Worm (Caenorhabditis elegans) whole organism, young adult: ENCODE measurements around the gene mcm-3AP.
A peak's percentile ranks its signal among the peaks of the same experiment; 100 is the strongest.

Experiments
- C06A6.2 ChIP-seq: fragments of 200-800 bp; sonication (Bioruptor generic); conservative IDR thresholded peaks from 2 replicates; pipeline ENCODE4 v1.3.6; 2022; ENCODE audit warnings: missing genetic modification characterization, missing compliant biosample characterization
- D2030.7 ChIP-seq: fragments of 200-800 bp; sonication (Bioruptor generic); IDR thresholded peaks from 2 replicates; pipeline ENCODE4 v1.3.6; 2022; ENCODE audit warnings: missing genetic modification reagents, missing genetic modification characterization, missing compliant biosample characterization
- F10E7.11 ChIP-seq: sonication (generic microtip); optimal IDR thresholded peaks from 2 replicates; lab custom pipeline; 2017; ENCODE audit warnings: mild to moderate bottlenecking, missing genetic modification characterization, moderate library complexity, missing compliant biosample characterization
- F37B4.10 ChIP-seq: fragments of 200-800 bp; sonication (Bioruptor generic); IDR thresholded peaks from 2 replicates; pipeline ENCODE4 v1.3.6; 2022; ENCODE audit warnings: missing genetic modification characterization, missing compliant biosample characterization
- F39B2.1 ChIP-seq: fragments of 200-800 bp; sonication (Bioruptor generic); IDR thresholded peaks from 2 replicates; pipeline ENCODE4 v1.3.6; 2022; ENCODE audit warnings: missing genetic modification reagents, missing genetic modification characterization, missing compliant biosample characterization
- F49E8.2 ChIP-seq: sonication (generic microtip); optimal IDR thresholded peaks from 3 replicates; lab custom pipeline; 2017; ENCODE audit warnings: missing genetic modification characterization, mild to moderate bottlenecking, missing compliant biosample characterization, antibody characterized with exemption, moderate library complexity; ENCODE audit not compliant: insufficient read depth
- F55B11.4 ChIP-seq: sonication (generic microtip); optimal IDR thresholded peaks from 2 replicates; lab custom pipeline; 2016; ENCODE audit warnings: missing compliant biosample characterization, missing genetic modification characterization, borderline replicate concordance; ENCODE audit not compliant: insufficient read depth
- F57C9.4 ChIP-seq: sonication (generic microtip); optimal IDR thresholded peaks from 2 replicates; lab custom pipeline; 2017; ENCODE audit warnings: mild to moderate bottlenecking, missing genetic modification characterization, missing compliant biosample characterization
- K11D2.4 ChIP-seq: fragments of 200-800 bp; sonication (Bioruptor generic); IDR thresholded peaks from 2 replicates; pipeline ENCODE4 v1.3.6; 2022; ENCODE audit warnings: missing genetic modification reagents, missing genetic modification characterization, missing compliant biosample characterization
- Y53G8AR.9 ChIP-seq: fragments of 200-800 bp; sonication (Bioruptor generic); conservative IDR thresholded peaks from 2 replicates; pipeline ENCODE4 v1.3.6; 2022; ENCODE audit warnings: missing genetic modification reagents, missing genetic modification characterization, missing compliant biosample characterization
- aptf-2 ChIP-seq: fragments of 200-800 bp; sonication (Bioruptor generic); conservative IDR thresholded peaks from 2 replicates; pipeline ENCODE4 v1.3.6; 2022; ENCODE audit warnings: missing genetic modification reagents, missing genetic modification characterization, missing compliant biosample characterization
- aptf-3 ChIP-seq: fragments of 200-800 bp; sonication (Bioruptor generic); IDR thresholded peaks from 2 replicates; pipeline ENCODE4 v1.3.6; 2022; ENCODE audit warnings: missing genetic modification characterization, missing compliant biosample characterization
- athp-1 ChIP-seq: sonication (generic microtip); optimal IDR thresholded peaks from 2 replicates; lab custom pipeline; 2017; ENCODE audit warnings: mild to moderate bottlenecking, missing genetic modification characterization, missing compliant biosample characterization
- attf-3 ChIP-seq: fragments of 200-800 bp; sonication (Bioruptor generic); conservative IDR thresholded peaks from 2 replicates; pipeline ENCODE4 v1.3.6; 2022; ENCODE audit warnings: missing genetic modification reagents, missing genetic modification characterization, missing compliant biosample characterization
- cebp-2 ChIP-seq: fragments of 200-800 bp; sonication (Bioruptor generic); IDR thresholded peaks from 2 replicates; pipeline ENCODE4 v1.3.6; 2022; ENCODE audit warnings: missing genetic modification characterization, missing compliant biosample characterization
- ceh-27 ChIP-seq: fragments of 200-800 bp; sonication (Bioruptor generic); optimal IDR thresholded peaks from 2 replicates; lab custom pipeline; 2018; ENCODE audit warnings: mild to moderate bottlenecking, missing genetic modification characterization, moderate library complexity, missing compliant biosample characterization
- ceh-58 ChIP-seq: fragments of 200-800 bp; sonication (Bioruptor generic); IDR thresholded peaks from 2 replicates; pipeline ENCODE4 v1.3.6; 2022; ENCODE audit warnings: missing genetic modification characterization, missing compliant biosample characterization
- ceh-79 ChIP-seq: sonication (generic microtip); optimal IDR thresholded peaks from 2 replicates; lab custom pipeline; 2017; ENCODE audit warnings: mild to moderate bottlenecking, missing genetic modification characterization, missing compliant biosample characterization
- chd-7 ChIP-seq: sonication (generic microtip); optimal IDR thresholded peaks from 2 replicates; lab custom pipeline; 2016; ENCODE audit warnings: mild to moderate bottlenecking, missing genetic modification characterization, moderate library complexity, missing compliant biosample characterization
- dox-1 ChIP-seq: fragments of 200-800 bp; sonication (Bioruptor generic); IDR thresholded peaks from 2 replicates; pipeline ENCODE4 v1.3.6; 2022; ENCODE audit warnings: missing genetic modification reagents, missing genetic modification characterization, missing compliant biosample characterization
- efl-1 ChIP-seq: fragments of 150-350 bp; optimal IDR thresholded peaks from 2 replicates; lab custom pipeline; 2014; ENCODE audit warnings: missing biosample characterization, missing genetic modification reagents, missing genetic modification characterization
- ets-4 ChIP-seq: fragments of 200-800 bp; sonication (Bioruptor generic); optimal IDR thresholded peaks from 2 replicates; lab custom pipeline; 2018; ENCODE audit warnings: mild to moderate bottlenecking, missing genetic modification characterization, missing compliant biosample characterization
- fkh-3 ChIP-seq: sonication (generic microtip); optimal IDR thresholded peaks from 2 replicates; lab custom pipeline; 2016; ENCODE audit warnings: mild to moderate bottlenecking, missing genetic modification characterization, missing compliant biosample characterization
- gei-17 ChIP-seq: fragments of 200-800 bp; sonication (Bioruptor generic); optimal IDR thresholded peaks from 2 replicates; lab custom pipeline; 2018; ENCODE audit warnings: mild to moderate bottlenecking, missing genetic modification characterization, missing compliant biosample characterization
- hmg-20 ChIP-seq: fragments of 200-800 bp; sonication (Bioruptor generic); IDR thresholded peaks from 2 replicates; pipeline ENCODE4 v1.3.6; 2022; ENCODE audit warnings: missing genetic modification reagents, missing genetic modification characterization, missing compliant biosample characterization
- let-526 ChIP-seq: fragments of 200-800 bp; sonication (Bioruptor generic); IDR thresholded peaks from 2 replicates; pipeline ENCODE4 v1.3.6; 2022; ENCODE audit warnings: missing genetic modification reagents, missing genetic modification characterization, missing compliant biosample characterization
- let-607 ChIP-seq, 2 experiments: fragments of 200-800 bp in 1 of 2; sonication (Bioruptor generic) in 1 of 2; sonication (generic microtip) in 1 of 2; optimal IDR thresholded peaks; 2 replicates each; lab custom pipeline; 2016 to 2018; ENCODE audit warnings: mild to moderate bottlenecking in 2 of 2, missing compliant biosample characterization in 2 of 2, missing genetic modification characterization in 2 of 2, moderate library complexity in 2 of 2, missing genotype in 1 of 2
- lin-35 ChIP-seq, 3 experiments: fragments of 150-350 bp in 2 of 3; sonication (generic microtip) in 1 of 3; optimal IDR thresholded peaks; 2 replicates each; lab custom pipeline; 2014 to 2018; ENCODE audit warnings: missing biosample characterization in 3 of 3, missing genetic modification characterization in 3 of 3, missing genetic modification reagents in 3 of 3
- lin-40 ChIP-seq: sonication (generic microtip); optimal IDR thresholded peaks from 2 replicates; lab custom pipeline; 2016; ENCODE audit warnings: missing genetic modification characterization, mild to moderate bottlenecking, missing compliant biosample characterization, missing genotype, missing genetic modification reagents
- lin-54 ChIP-seq: fragments of 200-800 bp; sonication (Bioruptor generic); optimal IDR thresholded peaks from 2 replicates; lab custom pipeline; 2018; ENCODE audit warnings: mild to moderate bottlenecking, missing genetic modification characterization, missing compliant biosample characterization
- lir-1 ChIP-seq: fragments of 200-800 bp; sonication (Bioruptor generic); conservative IDR thresholded peaks from 2 replicates; pipeline ENCODE4 v1.3.6; 2022; ENCODE audit warnings: missing genetic modification reagents, missing genetic modification characterization, missing compliant biosample characterization
- madf-10 ChIP-seq: sonication (generic microtip); optimal IDR thresholded peaks from 2 replicates; lab custom pipeline; 2016; ENCODE audit warnings: mild to moderate bottlenecking, missing genetic modification characterization, missing compliant biosample characterization
- madf-8 ChIP-seq: fragments of 200-800 bp; sonication (Bioruptor generic); conservative IDR thresholded peaks from 2 replicates; pipeline ENCODE4 v1.3.6; 2022; ENCODE audit warnings: missing genetic modification reagents, missing genetic modification characterization, missing compliant biosample characterization
- mxl-1 ChIP-seq: sonication (generic microtip); optimal IDR thresholded peaks from 2 replicates; lab custom pipeline; 2016; ENCODE audit warnings: missing genetic modification characterization, missing compliant biosample characterization
- nfya-1 ChIP-seq: sonication (generic microtip); optimal IDR thresholded peaks from 2 replicates; lab custom pipeline; 2017; ENCODE audit warnings: antibody characterized with exemption, missing compliant biosample characterization, missing genetic modification characterization, borderline replicate concordance; ENCODE audit not compliant: insufficient read depth
- nhr-120 ChIP-seq: fragments of 200-800 bp; sonication (Bioruptor generic); IDR thresholded peaks from 2 replicates; pipeline ENCODE4 v1.3.6; 2022; ENCODE audit warnings: missing genetic modification characterization, missing compliant biosample characterization
- nhr-27 ChIP-seq: fragments of 200-800 bp; sonication (Bioruptor generic); optimal IDR thresholded peaks from 2 replicates; lab custom pipeline; 2018; ENCODE audit warnings: mild to moderate bottlenecking, missing genetic modification characterization, moderate library complexity, missing compliant biosample characterization
- nhr-80 ChIP-seq: sonication (generic microtip); optimal IDR thresholded peaks from 2 replicates; lab custom pipeline; 2016; ENCODE audit warnings: missing genetic modification characterization, missing compliant biosample characterization
- nhr-90 ChIP-seq: sonication (generic microtip); optimal IDR thresholded peaks from 2 replicates; lab custom pipeline; 2016; ENCODE audit warnings: missing genotype, mild to moderate bottlenecking, missing genetic modification characterization, missing compliant biosample characterization
- pbrm-1 ChIP-seq: fragments of 200-800 bp; sonication (Bioruptor generic); IDR thresholded peaks from 2 replicates; pipeline ENCODE4 v1.3.6; 2022; ENCODE audit warnings: missing genetic modification reagents, missing genetic modification characterization, missing compliant biosample characterization
- pha-4 ChIP-seq: fragments of 150-350 bp; sonication (generic microtip); optimal IDR thresholded peaks from 2 replicates; lab custom pipeline; 2014; ENCODE audit warnings: missing biosample characterization, missing genetic modification reagents, missing genetic modification characterization
- rcor-1 ChIP-seq: fragments of 200-800 bp; sonication (Bioruptor generic); IDR thresholded peaks from 2 replicates; pipeline ENCODE4 v1.3.6; 2022; ENCODE audit warnings: missing genetic modification reagents, missing genetic modification characterization, missing compliant biosample characterization
- snpc-1.1 ChIP-seq: sonication (generic microtip); optimal IDR thresholded peaks from 2 replicates; lab custom pipeline; 2017; ENCODE audit warnings: missing genetic modification characterization, mild to moderate bottlenecking, missing compliant biosample characterization, antibody characterized with exemption, moderate library complexity, missing genotype, missing genetic modification reagents; ENCODE audit not compliant: insufficient read depth
- snpc-4 ChIP-seq, 5 experiments: fragments of 150-350 bp in 1 of 5; sonication (generic microtip) in 4 of 5; optimal IDR thresholded peaks; 2 replicates each; lab custom pipeline; 2014 to 2018; ENCODE audit warnings: missing genetic modification characterization in 5 of 5, missing biosample characterization in 3 of 5, antibody characterized with exemption in 2 of 5, mild to moderate bottlenecking in 2 of 5, missing compliant biosample characterization in 2 of 5, missing genotype in 2 of 5, moderate library complexity in 2 of 5, missing genetic modification reagents in 1 of 5
- somi-1 ChIP-seq: fragments of 200-800 bp; sonication (Bioruptor generic); optimal IDR thresholded peaks from 2 replicates; lab custom pipeline; 2018; ENCODE audit warnings: mild to moderate bottlenecking, missing genetic modification characterization, missing compliant biosample characterization
- tbx-9 ChIP-seq: sonication (generic microtip); optimal IDR thresholded peaks from 2 replicates; lab custom pipeline; 2016; ENCODE audit warnings: borderline replicate concordance, missing genetic modification characterization, inconsistent platforms, missing compliant biosample characterization
- ztf-25 ChIP-seq: fragments of 200-800 bp; sonication (Bioruptor generic); IDR thresholded peaks from 2 replicates; pipeline ENCODE4 v1.3.6; 2022; ENCODE audit warnings: missing genetic modification reagents, missing genetic modification characterization, missing compliant biosample characterization

The mcm-3AP gene

DNA sequence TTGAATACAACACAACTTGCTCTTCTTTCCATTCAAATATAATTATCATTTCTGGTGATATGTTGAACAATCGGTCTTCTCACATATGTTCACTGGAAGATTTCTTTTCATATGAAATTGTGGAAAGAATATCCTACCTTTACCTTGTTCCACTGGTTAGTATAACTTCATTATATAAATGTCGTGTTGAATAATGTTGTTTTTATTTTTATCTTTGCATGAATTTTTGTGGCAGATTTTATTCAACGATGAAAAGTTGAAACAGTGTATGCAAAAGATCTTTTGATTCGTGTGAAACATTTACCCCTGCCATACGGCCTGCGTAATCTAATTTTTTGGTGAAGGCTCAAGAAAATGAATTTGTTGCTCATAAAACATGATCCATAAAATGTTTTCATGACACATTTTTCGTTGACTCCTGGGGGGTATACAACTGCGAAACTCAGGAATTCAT is 13.4 kb downstream of the mcm-3AP start (continued):
- no peak for TF ChIP-seq gei-17 (GFP tag; lab: Kevin White, UChicago)
- TF ChIP-seq D2030.7, result no peak
- TF ChIP-seq F55B11.4 (tag; lab: Kevin White, UChicago), result no peak
- no peak for TF ChIP-seq madf-8
- peak; percentile 78 for TF ChIP-seq F57C9.4
- TF ChIP-seq lin-35 (GFP tag; optimal IDR thresholded peaks at IDR 0.05; lab: Kevin White, UChicago), result peak in 1 of 3 experiments; percentile 16
- TF ChIP-seq F49E8.2, result peak; percentile 97
- peak; percentile 50 for TF ChIP-seq ceh-79 (tag; lab: Kevin White, UChicago)
- TF ChIP-seq nhr-120 (GFP tag; lab: Robert Waterston, UW), result no peak
- no peak for TF ChIP-seq F37B4.10
- TF ChIP-seq snpc-1.1 (tag; lab: Kevin White, UChicago), result peak; percentile 60
- TF ChIP-seq Y53G8AR.9 (GFP tag; lab: Robert Waterston, UW), result peak; percentile 86
- no peak for TF ChIP-seq K11D2.4 (GFP tag; lab: Robert Waterston, UW)
- TF ChIP-seq ceh-58 (GFP tag; lab: Robert Waterston, UW), result peak; percentile 95; the same call in 1 of the 2 replicates
- no peak for TF ChIP-seq somi-1
- TF ChIP-seq hmg-20 (GFP tag; lab: Robert Waterston, UW), result no peak
- TF ChIP-seq madf-10 (tag; lab: Kevin White, UChicago), result no peak
- peak; percentile 83 for TF ChIP-seq nhr-27
- no peak for TF ChIP-seq pha-4 (tag; lab: Kevin White, UChicago)
- TF ChIP-seq snpc-4 (GFP tag; optimal IDR thresholded peaks at IDR 0.05; lab: Kevin White, UChicago), result peak; percentile 11
- peak in 1 of 4 experiments; percentile 47 for TF ChIP-seq snpc-4 (tag; optimal IDR thresholded peaks at IDR 0.05; lab: Kevin White, UChicago)
- peak; percentile 65 for TF ChIP-seq F10E7.11
- no peak for TF ChIP-seq aptf-2
- no peak for TF ChIP-seq C06A6.2 (GFP tag; lab: Robert Waterston, UW)
- TF ChIP-seq nhr-90 (tag; lab: Kevin White, UChicago), result no peak
- TF ChIP-seq nfya-1, result no peak
- TF ChIP-seq lir-1 (GFP tag; lab: Robert Waterston, UW), result no peak
- no peak for TF ChIP-seq let-526 (GFP tag; lab: Robert Waterston, UW)
- no peak for TF ChIP-seq let-607 (tag; optimal IDR thresholded peaks at IDR 0.05; lab: Kevin White, UChicago)
- peak; percentile 24; the same call in 1 of the 2 replicates for TF ChIP-seq pbrm-1 (GFP tag; lab: Robert Waterston, UW)
- TF ChIP-seq mxl-1 (tag; lab: Kevin White, UChicago), result peak; percentile 36
- TF ChIP-seq ceh-27 (GFP tag; lab: Kevin White, UChicago), result no peak
- no peak for TF ChIP-seq lin-40 (tag; lab: Kevin White, UChicago)
- TF ChIP-seq attf-3 (GFP tag; lab: Robert Waterston, UW), result no peak
- TF ChIP-seq dox-1, result 0 out of 2 replicates have a peak, but pooled peaks have one; percentile 5
- no peak for TF ChIP-seq nhr-80 (tag; lab: Kevin White, UChicago)
- TF ChIP-seq ets-4, result no peak
- TF ChIP-seq cebp-2 (GFP tag; lab: Robert Waterston, UW), result no peak
- TF ChIP-seq tbx-9 (tag; lab: Kevin White, UChicago), result peak; percentile 28
- TF ChIP-seq F39B2.1 (GFP tag; lab: Robert Waterston, UW), result peak; percentile 76
- TF ChIP-seq chd-7, result peak; percentile 88
- TF ChIP-seq rcor-1 (GFP tag; lab: Robert Waterston, UW), result 0 out of 2 replicates have a peak, but pooled peaks have one; percentile 11
- peak; percentile 45 for TF ChIP-seq lin-54 (GFP tag; lab: Kevin White, UChicago)
- TF ChIP-seq athp-1 (tag; lab: Kevin White, UChicago), result peak; percentile 65
- no peak for TF ChIP-seq aptf-3 (GFP tag; lab: Robert Waterston, UW)
- TF ChIP-seq fkh-3, result peak; percentile 88
- TF ChIP-seq ztf-25, result no peak
- TF ChIP-seq efl-1 (GFP tag; lab: Kevin White, UChicago), result no peak
